Worm (Caenorhabditis elegans): ENCODE results near the gene stn-2.

DNA sequence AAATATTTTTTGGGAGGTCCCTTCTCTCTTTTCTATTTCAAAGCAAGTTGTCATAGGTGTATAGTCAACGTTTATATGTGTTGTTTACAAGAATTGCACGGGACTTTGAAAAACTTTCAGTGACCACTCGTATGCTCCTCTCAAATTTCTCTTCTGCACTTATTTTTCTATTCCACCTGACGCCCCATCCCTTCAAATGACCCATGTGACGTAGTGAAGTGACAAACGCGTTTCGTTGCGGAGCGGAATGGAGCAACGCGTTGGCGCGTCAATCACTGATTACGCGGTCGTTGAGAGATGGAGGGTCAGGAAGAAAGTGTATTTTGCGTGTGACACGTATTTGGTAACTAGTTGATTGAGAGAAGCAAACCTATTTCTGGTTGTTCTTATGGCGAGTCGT is 44.4 kb downstream of the stn-2 start:
- TF ChIP-seq ztf-6 (GFP tag; IDR thresholded peaks at IDR 0.05) (no peak), nhr-90 (tag; optimal IDR thresholded peaks at IDR 0.05) (no peak), let-607 (tag; optimal IDR thresholded peaks at IDR 0.05) (no peak), Y53G8AR.9 (GFP tag; conservative IDR thresholded peaks at IDR 0.05) (no peak), ztf-18 (tag; optimal IDR thresholded peaks at IDR 0.05) (no peak), tlf-1 (GFP tag; optimal IDR thresholded peaks at IDR 0.05) (no peak)

Data from whole organism, young adult.